Worm (Caenorhabditis elegans): Measurements from ENCODE around the gene F25E5.5.

The F25E5.5 gene

DNA sequence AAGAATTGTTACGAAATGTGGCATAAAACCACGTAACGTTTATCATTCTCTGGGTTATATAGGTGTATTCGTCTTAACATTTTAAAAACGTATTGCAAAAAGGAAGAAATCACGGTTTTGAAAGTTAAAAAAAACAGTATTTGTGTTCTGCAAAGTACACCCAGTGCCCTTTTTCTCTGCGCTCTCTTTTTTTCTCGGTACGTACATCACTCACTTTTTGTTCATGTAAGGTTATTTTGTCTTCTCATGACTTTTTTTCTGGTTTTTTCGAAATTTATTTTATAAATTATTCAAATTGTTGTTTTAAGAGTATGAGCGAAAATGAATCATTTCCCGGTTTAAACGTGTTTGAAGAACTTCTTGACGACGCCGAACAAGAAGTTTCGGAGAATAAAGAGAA is at the start of gene F25E5.5:
TSS of gene F25E5.5 (plus strand) at position 301 of the 400 bp plus-strand sequence.
- TF ChIP-seq elt-2 (tag; optimal IDR thresholded peaks at IDR 0.05), result no peak
- no peak for TF ChIP-seq gmeb-2 (tag; optimal IDR thresholded peaks at IDR 0.05)
- TF ChIP-seq eyg-1 (tag; optimal IDR thresholded peaks at IDR 0.05), result no peak
- TF ChIP-seq ttx-3 (tag; optimal IDR thresholded peaks at IDR 0.05), result no peak
- TF ChIP-seq pax-1 (tag; optimal IDR thresholded peaks at IDR 0.05), result no peak
- no peak for TF ChIP-seq T23F11.4 (GFP tag; optimal IDR thresholded peaks at IDR 0.05)
- TF ChIP-seq unc-42 (tag; optimal IDR thresholded peaks at IDR 0.05), result no peak
- TF ChIP-seq npax-4 (tag; optimal IDR thresholded peaks at IDR 0.05), result no peak
- TF ChIP-seq pat-9 (tag; optimal IDR thresholded peaks at IDR 0.05), result no peak
- TF ChIP-seq nhr-232 (tag; optimal IDR thresholded peaks at IDR 0.05), result no peak
- TF ChIP-seq ceh-30 (tag; optimal IDR thresholded peaks at IDR 0.05), result no peak
- TF ChIP-seq nhr-11 (tag; optimal IDR thresholded peaks at IDR 0.05), result no peak

DNA sequence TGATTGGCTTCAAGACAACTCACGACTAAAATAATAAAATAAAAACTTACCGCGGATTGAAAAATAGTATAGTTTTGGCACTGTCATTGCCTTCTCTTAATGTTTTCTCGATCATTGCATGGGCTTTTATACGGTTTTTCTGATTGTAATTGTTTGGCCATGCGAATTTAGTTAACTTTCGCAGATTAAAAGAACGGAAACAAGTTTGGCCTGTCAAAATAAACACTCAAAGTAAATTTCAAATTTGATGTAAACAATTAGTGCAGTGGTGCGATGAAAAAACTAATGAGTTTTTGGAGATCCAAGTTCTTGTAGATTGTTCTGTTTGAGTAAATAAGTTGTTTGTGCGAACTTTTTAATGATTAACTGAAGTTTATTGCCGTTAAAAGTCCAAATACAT is 47.9 kb upstream of the F25E5.5 start, which contains the start of gene gst-41:
TSS of gene gst-41 (minus strand) at position 101 of the 400 bp plus-strand sequence.
- TF ChIP-seq sox-4 (tag; optimal IDR thresholded peaks at IDR 0.05) (no peak), pat-9 (tag; optimal IDR thresholded peaks at IDR 0.05) (no peak), hlh-15 (tag; optimal IDR thresholded peaks at IDR 0.05) (no peak), unc-55 (GFP tag; optimal IDR thresholded peaks at IDR 0.05) (no peak), ceh-45 (GFP tag; IDR thresholded peaks at IDR 0.05) (no peak), F13H6.1 (tag; optimal IDR thresholded peaks at IDR 0.05) (no peak), unc-3 (GFP tag; conservative IDR thresholded peaks at IDR 0.05) (no peak), unc-3 (tag; optimal IDR thresholded peaks at IDR 0.05) (no peak), nhr-232 (tag; optimal IDR thresholded peaks at IDR 0.05) (no peak)

DNA sequence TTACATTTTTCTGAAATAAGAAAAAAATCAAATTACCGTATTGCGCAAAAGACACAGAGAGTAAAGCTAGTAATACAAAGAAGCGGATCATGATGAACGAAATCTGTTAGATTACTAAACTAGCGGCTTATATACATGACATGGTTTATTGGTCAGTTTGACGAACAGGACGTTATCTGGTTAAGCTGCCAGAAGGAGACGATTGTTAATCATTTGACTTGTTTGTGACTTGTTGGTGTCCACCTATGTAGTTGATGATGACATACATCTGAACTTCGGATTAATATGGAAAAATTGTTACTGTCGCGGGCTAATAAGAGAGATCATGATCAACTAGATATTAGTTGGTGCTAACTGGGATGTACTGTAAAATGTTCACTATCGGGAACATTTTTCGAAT is 47.0 kb upstream of the F25E5.5 start, which contains the start of gene cnc-9:
TSS of gene cnc-9 (minus strand) at position 101 of the 400 bp plus-strand sequence.
- TF ChIP-seq lin-11 (tag; optimal IDR thresholded peaks at IDR 0.05) (no peak), ceh-9 (tag; optimal IDR thresholded peaks at IDR 0.05) (no peak)

DNA sequence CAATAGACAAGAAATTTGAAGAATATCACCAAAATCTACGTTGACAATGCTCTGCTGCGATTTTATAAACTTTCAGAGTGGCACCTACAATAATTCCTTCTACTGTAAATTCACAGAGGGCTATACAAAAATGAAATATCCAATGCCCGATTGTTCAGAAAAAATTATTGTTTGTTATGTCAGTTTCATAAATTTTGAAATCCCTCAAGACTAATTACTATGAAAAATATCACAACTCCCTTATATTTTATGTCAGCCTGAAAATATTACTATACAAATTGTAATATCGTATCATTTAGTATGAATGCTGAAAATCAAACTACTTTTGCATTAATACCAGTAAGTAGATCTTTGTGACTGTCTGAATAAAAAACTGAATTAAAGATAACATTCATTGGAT is 46.5 kb upstream of the F25E5.5 start, which contains the start of gene srx-60:
TSS of gene srx-60 (plus strand) at position 301 of the 400 bp plus-strand sequence.
- TF ChIP-seq ceh-48 (tag; optimal IDR thresholded peaks at IDR 0.05) (no peak), fax-1 (tag; optimal IDR thresholded peaks at IDR 0.05) (no peak), nhr-11 (tag; optimal IDR thresholded peaks at IDR 0.05) (no peak), nhr-232 (tag; optimal IDR thresholded peaks at IDR 0.05) (no peak), ceh-2 (tag; optimal IDR thresholded peaks at IDR 0.05) (no peak), Y22D7AL.16 (tag; optimal IDR thresholded peaks at IDR 0.05) (no peak), C38D4.7 (GFP tag; optimal IDR thresholded peaks at IDR 0.05) (no peak), ceh-31 (tag; optimal IDR thresholded peaks at IDR 0.05) (no peak), madf-2 (tag; optimal IDR thresholded peaks at IDR 0.05) (no peak), sdc-2 (tag; optimal IDR thresholded peaks at IDR 0.05) (no peak), hlh-13 (GFP tag; optimal IDR thresholded peaks at IDR 0.05) (no peak), unc-55 (GFP tag; optimal IDR thresholded peaks at IDR 0.05) (no peak), pax-1 (tag; optimal IDR thresholded peaks at IDR 0.05) (no peak), ceh-9 (tag; optimal IDR thresholded peaks at IDR 0.05) (no peak), dmd-4 (tag; optimal IDR thresholded peaks at IDR 0.05; ENCODE audit: borderline replicate concordance) (no peak), lim-6 (tag; optimal IDR thresholded peaks at IDR 0.05) (no peak), hlh-8 (tag; optimal IDR thresholded peaks at IDR 0.05) (no peak), ceh-24 (tag; optimal IDR thresholded peaks at IDR 0.05) (no peak)

DNA sequence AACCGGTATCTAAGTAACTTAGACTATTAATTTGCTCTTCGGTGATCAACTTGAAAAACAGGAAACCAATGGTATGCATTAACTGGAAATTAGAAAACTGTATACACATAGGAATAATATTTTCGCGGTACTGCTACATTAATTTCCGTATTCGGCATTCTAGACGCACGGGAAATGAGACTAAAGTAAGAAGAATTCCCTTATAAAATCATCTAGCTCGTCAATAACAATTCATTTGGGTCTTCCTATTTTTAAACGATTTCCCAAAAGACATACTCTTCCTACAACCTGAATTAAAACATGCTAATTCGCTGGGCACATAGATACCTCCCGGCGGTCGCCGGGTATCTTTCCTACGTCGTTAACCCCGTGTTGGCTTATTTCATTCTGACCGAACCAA is 44.7 kb upstream of the F25E5.5 start, which contains the start of gene srj-13:
TSS of gene srj-13 (plus strand) at position 301 of the 400 bp plus-strand sequence.
- TF ChIP-seq ceh-2 (tag; optimal IDR thresholded peaks at IDR 0.05) (no peak), ceh-9 (tag; optimal IDR thresholded peaks at IDR 0.05) (no peak), pag-3 (tag; optimal IDR thresholded peaks at IDR 0.05; ENCODE audit: borderline replicate concordance) (no peak), hlh-30 (tag; optimal IDR thresholded peaks at IDR 0.05; ENCODE audit: insufficient read depth) (no peak), tbx-7 (tag; optimal IDR thresholded peaks at IDR 0.05) (no peak), ama-1 (optimal IDR thresholded peaks at IDR 0.05) (no peak), unc-42 (tag; optimal IDR thresholded peaks at IDR 0.05) (no peak), hlh-15 (tag; optimal IDR thresholded peaks at IDR 0.05) (no peak)

Data from whole organism, late embryonic.